Fruit fly (Drosophila melanogaster) whole organism, pupa: ENCODE results near the gene dgt2.
"Not testable (repeated sequence)": the region's sequence is repeated elsewhere in the genome, so short reads cannot be mapped to it uniquely, and the experiment has no call there.

Experiments used
- CG10348 ChIP-seq: fragments of 200-800 bp; sonication (Bioruptor generic); IDR thresholded peaks from 2 replicates; pipeline ENCODE4 v1.3.6; 2022; ENCODE audit warnings: missing biosample characterization, missing genetic modification characterization
- CG12605 ChIP-seq: fragments of 200-800 bp; sonication (Bioruptor generic); IDR thresholded peaks from 2 replicates; pipeline ENCODE4 v1.3.6; 2022; ENCODE audit warnings: missing biosample characterization, missing genetic modification characterization
- CG13204 ChIP-seq: fragments of 200-800 bp; sonication (Bioruptor generic); optimal IDR thresholded peaks from 2 replicates; lab custom pipeline; 2018; ENCODE audit warnings: missing biosample characterization, mild to moderate bottlenecking, missing genetic modification characterization, moderate library complexity
- CG14655 ChIP-seq: fragments of 200-800 bp; sonication (Bioruptor generic); optimal IDR thresholded peaks from 3 replicates; lab custom pipeline; 2017; ENCODE audit warnings: mild to moderate bottlenecking, missing biosample characterization, missing genetic modification reagents, missing genetic modification characterization
- CG15710 ChIP-seq: fragments of 200-800 bp; sonication (Bioruptor generic); optimal IDR thresholded peaks from 2 replicates; lab custom pipeline; 2018; ENCODE audit warnings: missing biosample characterization, mild to moderate bottlenecking, missing genetic modification characterization, moderate library complexity
- CG17806 ChIP-seq: fragments of 200-800 bp; sonication (Bioruptor generic); optimal IDR thresholded peaks from 2 replicates; lab custom pipeline; 2018; ENCODE audit warnings: missing biosample characterization, mild to moderate bottlenecking, missing genetic modification characterization, moderate library complexity
- CG32121 ChIP-seq: fragments of 200-800 bp; sonication (Bioruptor generic); IDR thresholded peaks from 2 replicates; pipeline ENCODE4 v1.3.6; 2022; ENCODE audit warnings: missing biosample characterization, missing genetic modification characterization
- CG34367 ChIP-seq: fragments of 200-800 bp; sonication (Bioruptor generic); optimal IDR thresholded peaks from 2 replicates; lab custom pipeline; 2018; ENCODE audit warnings: missing biosample characterization, mild to moderate bottlenecking, missing genetic modification characterization
- CG4496 ChIP-seq: fragments of 200-800 bp; sonication (Bioruptor generic); IDR thresholded peaks from 3 replicates; pipeline ENCODE4 v1.3.6; 2022; ENCODE audit warnings: missing biosample characterization, missing genetic modification characterization
- CG8159 ChIP-seq: fragments of 200-800 bp; sonication (Bioruptor generic); optimal IDR thresholded peaks from 3 replicates; lab custom pipeline; 2018; ENCODE audit warnings: missing biosample characterization, mild to moderate bottlenecking, missing genetic modification characterization, moderate library complexity
- CG8301 ChIP-seq: fragments of 200-800 bp; sonication (Bioruptor generic); optimal IDR thresholded peaks from 2 replicates; lab custom pipeline; 2018; ENCODE audit warnings: missing biosample characterization, mild to moderate bottlenecking, missing genetic modification characterization
- D1 ChIP-seq: fragments of 200-800 bp; sonication (Bioruptor generic); optimal IDR thresholded peaks from 2 replicates; lab custom pipeline; 2018; ENCODE audit warnings: missing biosample characterization, mild to moderate bottlenecking, missing genetic modification characterization, moderate library complexity
- EcR ChIP-seq: fragments of 200-800 bp; sonication (Bioruptor generic); optimal IDR thresholded peaks from 3 replicates; lab custom pipeline; 2019; ENCODE audit warnings: missing biosample characterization, missing genetic modification characterization, mild to moderate bottlenecking, moderate library complexity, missing genetic modification reagents
- Ets98B ChIP-seq: fragments of 200-800 bp; sonication (Bioruptor generic); IDR thresholded peaks from 2 replicates; pipeline ENCODE4 v1.3.6; 2022; ENCODE audit warnings: missing biosample characterization, missing genetic modification characterization
- Pif1A ChIP-seq: fragments of 200-800 bp; sonication (Bioruptor generic); optimal IDR thresholded peaks from 3 replicates; lab custom pipeline; 2016; ENCODE audit warnings: missing biosample characterization, missing genetic modification characterization
- Pif1B ChIP-seq: fragments of 200-800 bp; sonication (Bioruptor generic); optimal IDR thresholded peaks from 3 replicates; lab custom pipeline; 2016; ENCODE audit warnings: missing biosample characterization, missing genetic modification characterization
- Snoo ChIP-seq: fragments of 200-800 bp; sonication (Bioruptor generic); optimal IDR thresholded peaks from 3 replicates; lab custom pipeline; 2017; ENCODE audit warnings: missing biosample characterization, mild to moderate bottlenecking, missing genetic modification characterization, inconsistent platforms
- fd96Ca ChIP-seq: fragments of 200-800 bp; sonication (Bioruptor generic); IDR thresholded peaks from 3 replicates; pipeline ENCODE4 v1.3.6; 2022; ENCODE audit warnings: missing biosample characterization, missing genetic modification characterization
- gl ChIP-seq: fragments of 200-800 bp; sonication (Bioruptor generic); optimal IDR thresholded peaks from 2 replicates; lab custom pipeline; 2018; ENCODE audit warnings: missing biosample characterization, mild to moderate bottlenecking, missing genetic modification characterization

dgt2 gene

DNA sequence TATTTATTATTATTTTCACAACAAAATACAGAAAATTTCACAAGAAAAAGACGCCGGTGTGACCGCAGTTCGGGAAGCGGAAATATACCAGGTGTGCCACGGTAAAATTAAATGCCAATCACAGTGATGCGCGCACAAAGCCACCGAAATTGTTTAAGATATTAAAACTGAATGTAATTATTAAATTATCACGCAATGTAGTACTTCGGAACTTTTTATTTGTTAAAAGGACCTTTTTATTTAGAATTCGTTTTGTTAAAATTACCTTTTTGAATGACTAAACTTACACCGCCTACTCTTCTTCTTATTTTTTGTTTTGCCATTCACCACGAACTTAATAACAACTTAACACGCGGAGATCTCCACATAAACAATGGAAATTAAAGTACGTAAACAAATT lies 1.8 kb upstream of the dgt2 start, which contains the start of the genes CG6686 and CG34163:
CG6686 (minus strand) TSS at position 95 of the 400 bp plus-strand sequence.
CG34163 (plus strand) TSS at position 326 of the 400 bp plus-strand sequence.
- TF ChIP-seq EcR (GFP tag; lab: Kevin White, UChicago) (no peak), Ets98B (GFP tag; lab: Robert Waterston, UW) (peak; percentile 14; the same call in 1 of the 2 replicates)

DNA sequence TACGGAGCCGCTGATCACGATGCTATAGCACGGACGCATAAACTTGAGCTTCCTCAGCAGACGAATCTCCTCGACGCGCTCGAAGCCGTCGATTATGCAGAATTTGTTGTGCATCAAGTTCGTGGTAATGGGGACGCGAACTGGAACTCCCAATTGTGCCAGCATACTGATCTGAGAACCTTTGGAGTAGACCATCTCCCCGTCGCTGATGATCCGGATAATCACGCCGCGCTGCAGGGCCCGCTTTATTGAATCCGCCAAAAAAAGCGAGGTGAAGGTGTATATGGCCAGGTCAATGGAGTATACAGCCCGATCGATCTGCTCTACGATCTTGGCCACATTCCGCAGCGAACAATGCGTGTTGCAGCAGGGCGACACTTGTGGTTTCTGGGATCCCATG lies 526 bp upstream of the dgt2 start:
- TF ChIP-seq Snoo (tag; lab: Kevin White, UChicago) (no peak), CG4496 (GFP tag; lab: Robert Waterston, UW) (0 out of 3 replicates have a peak, but pooled peaks have one; percentile 12)

DNA sequence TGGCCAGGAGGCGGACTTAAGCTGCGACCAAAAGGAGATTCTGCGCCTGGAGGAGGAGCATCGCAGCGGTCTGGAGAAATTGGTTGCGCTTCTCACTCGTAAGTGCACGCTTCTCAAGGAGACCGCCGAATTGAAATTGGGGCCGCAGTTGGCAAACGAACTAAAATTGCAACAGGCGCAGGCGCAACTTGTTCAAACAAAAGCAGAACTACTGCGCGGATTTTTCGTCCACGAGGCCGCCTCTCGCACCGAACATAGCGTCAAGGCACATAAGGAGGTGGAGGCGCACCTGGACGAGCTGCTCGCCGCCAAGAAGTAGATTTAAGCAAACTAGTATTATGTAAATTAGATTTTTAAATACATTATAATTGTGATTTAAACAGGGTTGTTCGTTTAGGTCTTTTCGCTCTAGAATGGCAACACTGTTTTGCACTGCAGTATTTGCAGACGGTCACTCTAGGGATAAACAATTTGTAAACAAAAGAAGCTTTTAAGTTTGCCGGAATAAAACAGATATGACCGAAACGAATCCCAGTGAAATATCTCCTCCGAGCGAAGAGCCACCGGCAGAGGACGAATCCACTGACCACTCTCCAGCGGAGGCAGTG lies 826 bp downstream of the dgt2 start, which contains the start of gene escl:
escl (plus strand) TSS at position 470 of the 608 bp plus-strand sequence.
- TF ChIP-seq CG32121 (GFP tag; lab: Robert Waterston, UW) (no peak), CG8301 (no peak), fd96Ca (no peak)

DNA sequence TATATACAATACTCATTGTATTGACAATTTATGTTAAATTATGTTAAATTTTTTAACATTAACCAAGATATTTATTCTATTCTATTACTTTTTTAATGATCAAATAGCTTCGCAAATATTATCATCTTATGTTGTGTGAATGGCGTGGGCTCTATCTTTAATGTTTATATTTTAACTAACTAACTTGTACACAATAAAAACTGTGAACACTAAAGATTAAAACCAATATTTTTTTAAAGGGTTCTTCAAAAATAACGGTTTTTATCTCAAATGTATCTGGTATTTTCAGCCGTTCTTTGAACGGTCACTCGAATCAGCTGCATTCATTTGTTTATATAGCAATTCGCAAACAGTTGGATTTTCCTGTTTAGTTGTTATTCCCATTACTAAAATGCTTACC lies 2.9 kb downstream of the dgt2 start, which contains the start of gene Ada1-2:
Ada1-2 (plus strand) TSS at position 301 of the 400 bp plus-strand sequence.
- TF ChIP-seq fd96Ca; CG10348 (GFP tag; lab: Robert Waterston, UW); EcR (GFP tag; lab: Kevin White, UChicago): not testable (repeated sequence)
- TF ChIP-seq, all 21 proteins: peak for 0; not testable (repeated sequence) for 21

DNA sequence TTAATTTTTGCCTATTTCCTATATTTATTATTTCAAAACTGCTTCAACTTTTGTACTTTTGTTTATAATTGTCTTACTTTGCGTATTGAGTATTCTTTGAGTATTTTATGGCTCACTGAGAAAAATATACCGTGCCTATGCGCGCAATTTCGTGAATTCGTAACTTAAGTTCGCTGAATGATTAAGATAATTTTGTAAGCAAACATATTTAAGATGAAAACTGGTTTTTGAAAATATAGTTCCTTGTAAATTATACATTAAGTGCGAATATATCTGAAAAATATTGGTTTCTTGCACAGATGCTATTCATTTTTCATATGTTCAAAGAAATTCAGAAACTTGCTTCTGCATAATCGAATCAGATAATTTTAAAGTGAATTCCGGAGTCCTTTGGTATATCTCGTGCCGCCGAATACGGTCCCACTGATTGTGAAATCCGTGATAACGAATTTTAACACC lies 5.6 kb downstream of the dgt2 start, which contains the start of the genes CG18789 and Qtzl:
CG18789 (minus strand) TSS at position 101 of the 459 bp plus-strand sequence.
Qtzl (plus strand) TSS at position 409 of the 459 bp plus-strand sequence.
- TF ChIP-seq fd96Ca; CG10348 (GFP tag; lab: Robert Waterston, UW); CG14655 (GFP tag; lab: Kevin White, UChicago): not testable (repeated sequence)

DNA sequence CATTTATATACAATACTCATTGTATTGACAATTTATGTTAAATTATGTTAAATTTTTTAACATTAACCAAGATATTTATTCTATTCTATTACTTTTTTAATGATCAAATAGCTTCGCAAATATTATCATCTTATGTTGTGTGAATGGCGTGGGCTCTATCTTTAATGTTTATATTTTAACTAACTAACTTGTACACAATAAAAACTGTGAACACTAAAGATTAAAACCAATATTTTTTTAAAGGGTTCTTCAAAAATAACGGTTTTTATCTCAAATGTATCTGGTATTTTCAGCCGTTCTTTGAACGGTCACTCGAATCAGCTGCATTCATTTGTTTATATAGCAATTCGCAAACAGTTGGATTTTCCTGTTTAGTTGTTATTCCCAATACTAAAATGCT lies 6.8 kb downstream of the dgt2 start, which contains the start of gene Ada1-1:
Ada1-1 (plus strand) TSS at position 301 of the 400 bp plus-strand sequence.
- TF ChIP-seq fd96Ca; CG13204 (GFP tag; lab: Kevin White, UChicago); CG34367 (tag; lab: Kevin White, UChicago): not testable (repeated sequence)
- TF ChIP-seq, all 21 proteins: peak for 0; not testable (repeated sequence) for 21

DNA sequence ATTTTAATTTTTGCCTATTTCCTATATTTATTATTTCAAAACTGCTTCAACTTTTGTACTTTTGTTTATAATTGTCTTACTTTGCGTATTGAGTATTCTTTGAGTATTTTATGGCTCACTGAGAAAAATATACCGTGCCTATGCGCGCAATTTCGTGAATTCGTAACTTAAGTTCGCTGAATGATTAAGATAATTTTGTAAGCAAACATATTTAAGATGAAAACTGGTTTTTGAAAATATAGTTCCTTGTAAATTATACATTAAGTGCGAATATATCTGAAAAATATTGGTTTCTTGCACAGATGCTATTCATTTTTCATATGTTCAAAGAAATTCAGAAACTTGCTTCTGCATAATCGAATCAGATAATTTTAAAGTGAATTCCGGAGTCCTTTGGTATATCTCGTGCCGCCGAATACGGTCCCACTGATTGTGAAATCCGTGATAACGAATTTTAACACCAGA lies 9.5 kb downstream of the dgt2 start, which contains the start of the genes CG18787 and Nfs1:
CG18787 (minus strand) TSS at position 101 of the 465 bp plus-strand sequence.
Nfs1 (plus strand) TSS at position 415 of the 465 bp plus-strand sequence.
- not testable (repeated sequence) for TF ChIP-seq CG10348 (GFP tag; lab: Robert Waterston, UW); Pif1B; D1 (tag; lab: Kevin White, UChicago)
- TF ChIP-seq, all 21 proteins: peak for 0; not testable (repeated sequence) for 21

DNA sequence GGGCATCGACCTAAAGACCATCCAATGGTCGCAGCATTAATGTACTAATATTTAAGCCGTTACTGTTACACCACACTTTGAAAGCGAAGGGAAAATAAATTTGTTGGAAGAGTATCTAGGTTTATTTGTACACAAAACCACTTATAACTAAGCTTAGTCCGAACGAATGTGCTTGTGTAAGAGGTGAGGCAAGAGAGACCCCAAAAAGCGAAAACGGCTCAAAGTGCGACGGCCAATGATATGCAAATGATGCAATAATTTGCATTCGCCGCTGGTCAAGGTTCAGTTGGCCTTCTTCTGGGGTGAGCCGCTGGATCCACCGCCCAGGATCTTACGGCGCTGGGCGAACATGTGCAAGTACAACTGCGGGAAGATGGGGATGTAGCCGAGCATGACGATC lies 11.4 kb downstream of the dgt2 start:
- peak; percentile 24 for TF ChIP-seq EcR (GFP tag; lab: Kevin White, UChicago)
- TF ChIP-seq D1 (tag; lab: Kevin White, UChicago): no peak

DNA sequence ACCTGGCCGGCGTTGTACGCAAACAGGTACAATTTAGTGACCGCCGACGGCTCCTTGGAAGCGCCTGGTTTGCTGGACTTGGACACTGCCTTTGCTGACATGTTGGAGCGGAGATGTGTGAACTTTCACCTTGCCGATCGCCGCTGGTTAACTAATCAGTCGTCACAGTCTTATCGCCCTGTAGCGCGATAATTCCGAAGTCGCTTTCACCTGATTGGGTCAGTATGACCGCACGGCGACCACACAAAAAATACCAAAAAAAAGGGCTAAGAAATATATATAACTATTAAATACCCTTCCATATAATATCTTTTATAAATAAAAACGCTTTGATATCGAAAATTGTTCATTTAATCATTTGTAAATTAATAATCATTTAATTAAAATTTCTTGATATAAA lies 12.3 kb downstream of the dgt2 start, which contains the start of gene Hacd1:
Hacd1 (minus strand) TSS at position 216 of the 400 bp plus-strand sequence.
- no peak for TF ChIP-seq gl (tag; lab: Kevin White, UChicago)
- no peak for TF ChIP-seq CG10348 (GFP tag; lab: Robert Waterston, UW)
- no peak for TF ChIP-seq fd96Ca
- no peak for TF ChIP-seq CG12605 (GFP tag; lab: Robert Waterston, UW)
- no peak for TF ChIP-seq Pif1B
- TF ChIP-seq Snoo (tag; lab: Kevin White, UChicago): no peak
- TF ChIP-seq CG8159 (tag; lab: Kevin White, UChicago): no peak
- TF ChIP-seq CG17806 (tag; lab: Kevin White, UChicago): no peak
- no peak for TF ChIP-seq CG4496 (GFP tag; lab: Robert Waterston, UW)
- no peak for TF ChIP-seq Pif1A (GFP tag; lab: Kevin White, UChicago)
- TF ChIP-seq Ets98B (GFP tag; lab: Robert Waterston, UW): no peak
- TF ChIP-seq CG32121 (GFP tag; lab: Robert Waterston, UW): no peak
- TF ChIP-seq CG14655 (GFP tag; lab: Kevin White, UChicago): no peak
- no peak for TF ChIP-seq CG34367 (tag; lab: Kevin White, UChicago)
- no peak for TF ChIP-seq D1 (tag; lab: Kevin White, UChicago)
- TF ChIP-seq CG8301: no peak
- TF ChIP-seq CG15710 (tag; lab: Kevin White, UChicago): no peak
- TF ChIP-seq, all 21 proteins: peak for 0
